Worm (Caenorhabditis elegans) whole organism, mixed stage, embryonic: ENCODE data around the gene emb-4.

Source experiments
- blmp-1 ChIP-seq: fragments of 150-350 bp; optimal IDR thresholded peaks from 2 replicates; lab custom pipeline; 2014; ENCODE audit warnings: missing biosample characterization, missing genetic modification characterization
- ceh-83 ChIP-seq: fragments of 200-800 bp; sonication (Bioruptor generic); optimal IDR thresholded peaks from 2 replicates; lab custom pipeline; 2018; ENCODE audit warnings: mild to moderate bottlenecking, missing genetic modification characterization, missing compliant biosample characterization
- lin-13 ChIP-seq: fragments of 150-350 bp; optimal IDR thresholded peaks from 2 replicates; lab custom pipeline; 2014; ENCODE audit warnings: missing biosample characterization, missing genetic modification characterization
- lsy-2 ChIP-seq: fragments of 150-350 bp; optimal IDR thresholded peaks from 2 replicates; lab custom pipeline; 2014; ENCODE audit warnings: missing biosample characterization, missing genetic modification characterization
- nhr-76 ChIP-seq: sonication (generic microtip); optimal IDR thresholded peaks from 2 replicates; lab custom pipeline; 2017; ENCODE audit warnings: missing biosample characterization, missing genetic modification characterization
- unc-39 ChIP-seq: fragments of 150-350 bp; optimal IDR thresholded peaks from 2 replicates; lab custom pipeline; 2014; ENCODE audit warnings: missing biosample characterization, missing genetic modification characterization
- ztf-11 ChIP-seq: fragments of 150-350 bp; optimal IDR thresholded peaks from 2 replicates; lab custom pipeline; 2014; ENCODE audit warnings: missing biosample characterization, missing genetic modification characterization

- TF ChIP-seq lin-13 (tag; lab: Kevin White, UChicago) (no peak), lsy-2 (tag; lab: Kevin White, UChicago) (no peak), nhr-76 (tag; lab: Kevin White, UChicago) (no peak), unc-39 (tag; lab: Kevin White, UChicago) (no peak), blmp-1 (no peak), ceh-83 (GFP tag; lab: Kevin White, UChicago) (no peak), ztf-11 (tag; lab: Kevin White, UChicago) (no peak)
Observed at ce11 chrV:18917396-18917795, 22.6 kb upstream of the emb-4 start.
